Fruit fly (Drosophila melanogaster): ENCODE measurements around the gene CG11927.

Gene CG11927

DNA sequence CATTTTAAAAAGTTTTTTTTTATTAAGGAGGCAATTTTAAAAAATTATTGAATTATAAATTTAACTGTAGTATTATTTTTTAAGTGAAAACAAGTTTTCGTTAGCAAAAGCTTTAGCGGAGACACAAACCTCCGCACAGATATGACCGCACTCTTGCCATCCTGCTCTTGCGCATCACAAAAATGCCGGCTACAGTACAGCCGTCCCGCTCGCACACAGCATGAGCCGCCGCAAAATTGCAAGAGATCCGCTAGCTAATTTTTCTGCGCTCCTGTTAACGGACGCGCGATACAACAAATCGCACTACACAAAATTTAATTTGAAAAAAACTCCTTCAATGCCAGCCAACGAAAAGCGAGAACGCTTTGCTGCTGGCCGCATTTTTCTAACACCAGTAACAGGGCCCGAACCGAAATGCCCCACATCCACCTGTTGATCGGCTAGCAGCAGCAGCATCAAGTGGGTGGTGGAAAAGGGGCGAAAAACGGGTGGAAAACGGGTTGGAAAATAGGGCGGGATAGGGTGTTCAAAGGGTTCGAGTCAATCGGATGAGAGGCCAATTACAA lies 37.4 kb upstream of the CG11927 start (continued):
- peak; percentile 25 for TF ChIP-seq Ssrp (tag; optimal IDR thresholded peaks at IDR 0.05)
- TF ChIP-seq mirr (GFP tag; optimal IDR thresholded peaks at IDR 0.05): peak; percentile 60
- TF ChIP-seq CG3995 (GFP tag; optimal IDR thresholded peaks at IDR 0.05): no peak
- peak; percentile 13 for TF ChIP-seq shn (GFP tag; optimal IDR thresholded peaks at IDR 0.05)
- TF ChIP-seq tx (GFP tag; optimal IDR thresholded peaks at IDR 0.05): no peak
- TF ChIP-seq CG7372 (GFP tag; IDR thresholded peaks at IDR 0.05): 0 out of 2 replicates have a peak, but pooled peaks have one; percentile 26
- TF ChIP-seq D (optimal IDR thresholded peaks at IDR 0.05): no peak
- no peak for TF ChIP-seq D (GFP tag; optimal IDR thresholded peaks at IDR 0.05)
- no peak for TF ChIP-seq Rx (GFP tag; IDR thresholded peaks at IDR 0.05)
- peak; percentile 51; the same call in 1 of the 3 replicates for TF ChIP-seq mld (GFP tag; IDR thresholded peaks at IDR 0.05; ENCODE audit: partially characterized antibody)
- TF ChIP-seq CG15479 (GFP tag; optimal IDR thresholded peaks at IDR 0.05): no peak
- TF ChIP-seq CG10366 (GFP tag; IDR thresholded peaks at IDR 0.05): peak; percentile 13; the same call in 1 of the 2 replicates
- no peak for TF ChIP-seq CG7271 (tag; optimal IDR thresholded peaks at IDR 0.05)
- no peak for TF ChIP-seq hb (GFP tag; IDR thresholded peaks at IDR 0.05; ENCODE audit: partially characterized antibody)
- peak; percentile 55 for TF ChIP-seq CG7987 (GFP tag; optimal IDR thresholded peaks at IDR 0.05)
- no peak for TF ChIP-seq CG4282 (GFP tag; optimal IDR thresholded peaks at IDR 0.05)
- TF ChIP-seq pzg (GFP tag; optimal IDR thresholded peaks at IDR 0.05): peak; percentile 49
- peak; percentile 17 for TF ChIP-seq lbe (GFP tag; optimal IDR thresholded peaks at IDR 0.05)
- no peak for TF ChIP-seq CG2129 (GFP tag; IDR thresholded peaks at IDR 0.05; ENCODE audit: partially characterized antibody)
- TF ChIP-seq ash1 (GFP tag; optimal IDR thresholded peaks at IDR 0.05): no peak
- TF ChIP-seq tgo (GFP tag; IDR thresholded peaks at IDR 0.05): peak; percentile 28; the same call in 1 of the 3 replicates
- peak; percentile 58 for TF ChIP-seq CG15269 (tag; optimal IDR thresholded peaks at IDR 0.05)
- TF ChIP-seq row (GFP tag; IDR thresholded peaks at IDR 0.05): peak; percentile 72
- TF ChIP-seq sens-2 (GFP tag; IDR thresholded peaks at IDR 0.05): peak; percentile 44; the same call in 1 of the 2 replicates
- TF ChIP-seq chn (GFP tag; optimal IDR thresholded peaks at IDR 0.05): peak; percentile 85
- no peak for TF ChIP-seq Neu2 (GFP tag; optimal IDR thresholded peaks at IDR 0.05; ENCODE audit: borderline replicate concordance)
- TF ChIP-seq ara (GFP tag; IDR thresholded peaks at IDR 0.05): peak; percentile 36; the same call in 1 of the 2 replicates
- no peak for TF ChIP-seq Mrtf (GFP tag; IDR thresholded peaks at IDR 0.05)
- peak; percentile 72 for TF ChIP-seq PHDP (tag; optimal IDR thresholded peaks at IDR 0.05)
- TF ChIP-seq CG11456 (GFP tag; IDR thresholded peaks at IDR 0.05): no peak
- peak; percentile 8 to 64 for TF ChIP-seq dpn (GFP tag; optimal IDR thresholded peaks at IDR 0.05)
- peak; percentile 53; the same call in 1 of the 3 replicates for TF ChIP-seq z (GFP tag; IDR thresholded peaks at IDR 0.05)
- no peak for TF ChIP-seq CG4404 (GFP tag; IDR thresholded peaks at IDR 0.05)
- peak; percentile 16 for TF ChIP-seq CG17385 (GFP tag; optimal IDR thresholded peaks at IDR 0.05)
- peak; percentile 17 for TF ChIP-seq HmgD (GFP tag; optimal IDR thresholded peaks at IDR 0.05)
- TF ChIP-seq Xbp1 (GFP tag; optimal IDR thresholded peaks at IDR 0.05): peak; percentile 43
- TF ChIP-seq CG12299 (tag; optimal IDR thresholded peaks at IDR 0.05): peak; percentile 59
- TF ChIP-seq wdn (GFP tag; IDR thresholded peaks at IDR 0.05): no peak
- TF ChIP-seq CG2120 (GFP tag; optimal IDR thresholded peaks at IDR 0.05): peak; percentile 58
- no peak for TF ChIP-seq Vsx1 (GFP tag; optimal IDR thresholded peaks at IDR 0.05)
- no peak for TF ChIP-seq gfzf (GFP tag; optimal IDR thresholded peaks at IDR 0.05)
- no peak for TF ChIP-seq ttk (GFP tag; IDR thresholded peaks at IDR 0.05)
- TF ChIP-seq sisA (GFP tag; IDR thresholded peaks at IDR 0.05): no peak
- TF ChIP-seq odd (GFP tag; optimal IDR thresholded peaks at IDR 0.05): no peak
- TF ChIP-seq CG3281 (GFP tag; optimal IDR thresholded peaks at IDR 0.05): no peak
- no peak for TF ChIP-seq CG16815 (GFP tag; optimal IDR thresholded peaks at IDR 0.05)
- TF ChIP-seq stwl (tag; optimal IDR thresholded peaks at IDR 0.05): peak; percentile 74
- peak; percentile 52; the same call in 3 of the 4 replicates for TF ChIP-seq Dll (GFP tag; IDR thresholded peaks at IDR 0.05; ENCODE audit: partially characterized antibody)
- peak; percentile 21 for TF ChIP-seq Meics (GFP tag; optimal IDR thresholded peaks at IDR 0.05)
- peak; percentile 53 for TF ChIP-seq CG7839 (tag; optimal IDR thresholded peaks at IDR 0.05)
